Worm (Caenorhabditis elegans): ENCODE measurements around the gene ugt-5.

- TF ChIP-seq ref-1 (GFP tag; conservative IDR thresholded peaks at IDR 0.05): no peak
- no peak for TF ChIP-seq flt-1 (GFP tag; IDR thresholded peaks at IDR 0.05)
- TF ChIP-seq tab-1 (GFP tag; IDR thresholded peaks at IDR 0.05): no peak
- TF ChIP-seq cog-1 (tag; optimal IDR thresholded peaks at IDR 0.05): no peak
- TF ChIP-seq T22C8.4 (GFP tag; IDR thresholded peaks at IDR 0.05): no peak
These were observed 19.5 kb downstream of the ugt-5 start, which contains the start of gene ZC455.1 for ce11 chrV:12773222-12773621.
